Fruit fly (Drosophila melanogaster): Measurements from ENCODE around the gene CG17734.

Gene CG17734

dm6 chr3R:11209801-11210402 lies 33.9 kb downstream of the CG17734 start, which contains the start of the genes SdhC and Tctp (continued):
- no peak for TF ChIP-seq eyg (GFP tag; optimal IDR thresholded peaks at IDR 0.05)
- peak; percentile 42 for TF ChIP-seq Blimp-1 (GFP tag; optimal IDR thresholded peaks at IDR 0.05)
- peak; percentile 27 for TF ChIP-seq pfk (GFP tag; optimal IDR thresholded peaks at IDR 0.05)
- TF ChIP-seq bbx (GFP tag; IDR thresholded peaks at IDR 0.05; ENCODE audit: partially characterized antibody): peak; percentile 56
- TF ChIP-seq Dll (GFP tag; IDR thresholded peaks at IDR 0.05; ENCODE audit: partially characterized antibody): peak; percentile 61; the same call in 3 of the 4 replicates
- TF ChIP-seq ci (GFP tag; IDR thresholded peaks at IDR 0.05): peak; percentile 23; the same call in 1 of the 3 replicates
- TF ChIP-seq CG13775 (GFP tag; optimal IDR thresholded peaks at IDR 0.05): peak; percentile 53
- peak; percentile 40; the same call in 1 of the 2 replicates for TF ChIP-seq tna (GFP tag; IDR thresholded peaks at IDR 0.05; ENCODE audit: partially characterized antibody)
- no peak for TF ChIP-seq Deaf1 (tag; optimal IDR thresholded peaks at IDR 0.05)
- TF ChIP-seq Dbx (GFP tag; IDR thresholded peaks at IDR 0.05): 0 out of 3 replicates have a peak, but pooled peaks have one; percentile 35
- TF ChIP-seq bab2 (GFP tag; optimal IDR thresholded peaks at IDR 0.05): peak; percentile 18
- peak; percentile 90 for TF ChIP-seq YL-1 (GFP tag; optimal IDR thresholded peaks at IDR 0.05)
- peak; percentile 60 for TF ChIP-seq CG15514 (GFP tag; optimal IDR thresholded peaks at IDR 0.05)
- peak; percentile 1 for TF ChIP-seq ab (GFP tag; optimal IDR thresholded peaks at IDR 0.05)
- TF ChIP-seq gfzf (GFP tag; optimal IDR thresholded peaks at IDR 0.05): peak; percentile 75
- peak; percentile 73 for TF ChIP-seq CG2120 (GFP tag; optimal IDR thresholded peaks at IDR 0.05)
- TF ChIP-seq Bdp1 (GFP tag; optimal IDR thresholded peaks at IDR 0.05): no peak
- TF ChIP-seq CHES-1-like (GFP tag; optimal IDR thresholded peaks at IDR 0.05): peak; percentile 10
- TF ChIP-seq pho (GFP tag; optimal IDR thresholded peaks at IDR 0.05): peak; percentile 55
- peak; percentile 59 for TF ChIP-seq CG17829 (tag; optimal IDR thresholded peaks at IDR 0.05)
- peak; percentile 20 for TF ChIP-seq Mad (GFP tag; optimal IDR thresholded peaks at IDR 0.05)
- peak; percentile 70 for TF ChIP-seq Nf-YC (tag; optimal IDR thresholded peaks at IDR 0.05)
- TF ChIP-seq CG2129 (GFP tag; IDR thresholded peaks at IDR 0.05; ENCODE audit: partially characterized antibody): no peak
- TF ChIP-seq CG7987 (GFP tag; optimal IDR thresholded peaks at IDR 0.05): no peak
- peak; percentile 47 for TF ChIP-seq dmrt11E (tag; optimal IDR thresholded peaks at IDR 0.05)
- TF ChIP-seq sisA (GFP tag; IDR thresholded peaks at IDR 0.05): no peak
- peak; percentile 0 for TF ChIP-seq CG1602 (GFP tag; optimal IDR thresholded peaks at IDR 0.05)
- no peak for TF ChIP-seq Doc2 (GFP tag; IDR thresholded peaks at IDR 0.05)
- no peak for TF ChIP-seq CG3407 (GFP tag; optimal IDR thresholded peaks at IDR 0.05)
- TF ChIP-seq her (GFP tag; optimal IDR thresholded peaks at IDR 0.05): no peak
- peak; percentile 46 for TF ChIP-seq Bteb2 (GFP tag; optimal IDR thresholded peaks at IDR 0.05)
- no peak for TF ChIP-seq gt (GFP tag; IDR thresholded peaks at IDR 0.05)
- peak; percentile 40 for TF ChIP-seq CG6765 (GFP tag; optimal IDR thresholded peaks at IDR 0.05)
- TF ChIP-seq gsb-n (tag; optimal IDR thresholded peaks at IDR 0.05): peak; percentile 45
- TF ChIP-seq CG10462 (GFP tag; optimal IDR thresholded peaks at IDR 0.05): peak; percentile 39
- TF ChIP-seq pan (optimal IDR thresholded peaks at IDR 0.05): no peak
- peak in 1 of 2 experiments; percentile 29 for TF ChIP-seq pan (GFP tag; optimal IDR thresholded peaks at IDR 0.05 in 1 of 2, IDR thresholded peaks at IDR 0.05 in 1 of 2)
- TF ChIP-seq Dad (GFP tag; optimal IDR thresholded peaks at IDR 0.05): peak; percentile 9
- TF ChIP-seq gsb (GFP tag; IDR thresholded peaks at IDR 0.05): no peak
- peak; percentile 7 for TF ChIP-seq Dip3 (GFP tag; optimal IDR thresholded peaks at IDR 0.05)
- TF ChIP-seq dimm (GFP tag; IDR thresholded peaks at IDR 0.05): no peak
- peak; percentile 37 for TF ChIP-seq Rfx (GFP tag; IDR thresholded peaks at IDR 0.05)
- TF ChIP-seq sna (GFP tag; IDR thresholded peaks at IDR 0.05; ENCODE audit: partially characterized antibody): 0 out of 2 replicates have a peak, but pooled peaks have one; percentile 4
- TF ChIP-seq CG2116 (GFP tag; optimal IDR thresholded peaks at IDR 0.05): peak; percentile 76
- TF ChIP-seq CG13624 (GFP tag; optimal IDR thresholded peaks at IDR 0.05): peak; percentile 43
- peak; percentile 62 for TF ChIP-seq CG2712 (tag; optimal IDR thresholded peaks at IDR 0.05)
- TF ChIP-seq Hand (GFP tag; optimal IDR thresholded peaks at IDR 0.05): no peak
- peak; percentile 51 for TF ChIP-seq CG15269 (tag; optimal IDR thresholded peaks at IDR 0.05)
- peak; percentile 42; the same call in 1 of the 2 replicates for TF ChIP-seq CG9932 (GFP tag; IDR thresholded peaks at IDR 0.05)
- TF ChIP-seq Hr39 (optimal IDR thresholded peaks at IDR 0.05): no peak
